3 worm cellular contexts compared by ENCODE assay signal in genomic region chrX:1322997-1323396, ce11.
TF ChIP-seq lines count a peak whose summit lies in the region.

No protein-coding gene starts in this region.

TF ChIP-seq in whole organism, L1 larva, 84 proteins besides CTCF, POLR2A, EP300 and RAD21 (continued from another document and continues in another):
- TF ChIP-seq tbx-2 (tag; optimal IDR thresholded peaks at IDR 0.05; lab: Kevin White, UChicago) (peak; percentile 79), nhr-12 (tag; optimal IDR thresholded peaks at IDR 0.05; lab: Kevin White, UChicago) (no peak), skn-1 (tag; optimal IDR thresholded peaks at IDR 0.05; lab: Kevin White, UChicago) (peak; percentile 92), nhr-90 (tag; optimal IDR thresholded peaks at IDR 0.05; lab: Kevin White, UChicago; ENCODE audit: poor library complexity) (peak; percentile 71), F16B12.6 (tag; optimal IDR thresholded peaks at IDR 0.05; lab: Kevin White, UChicago) (no peak), ceh-8 (GFP tag; optimal IDR thresholded peaks at IDR 0.05; lab: Kevin White, UChicago) (peak; percentile 65), hlh-4 (tag; optimal IDR thresholded peaks at IDR 0.05; lab: Kevin White, UChicago) (no peak), unc-86 (tag; optimal IDR thresholded peaks at IDR 0.05; lab: Kevin White, UChicago) (peak; percentile 54), unc-62 (GFP tag; optimal IDR thresholded peaks at IDR 0.05; lab: Kevin White, UChicago) (no peak), C04F5.9 (tag; optimal IDR thresholded peaks at IDR 0.05; lab: Kevin White, UChicago) (peak; percentile 11), aha-1 (tag; optimal IDR thresholded peaks at IDR 0.05; lab: Kevin White, UChicago) (no peak), fkh-8 (tag; optimal IDR thresholded peaks at IDR 0.05; lab: Kevin White, UChicago) (peak; percentile 88), ztf-4 (tag; optimal IDR thresholded peaks at IDR 0.05; lab: Kevin White, UChicago) (peak; percentile 74), swsn-7 (tag; optimal IDR thresholded peaks at IDR 0.05; lab: Kevin White, UChicago) (peak; percentile 67), isw-1 (GFP tag; IDR thresholded peaks at IDR 0.05; lab: Robert Waterston, UW) (peak; percentile 52), elt-3 (tag; optimal IDR thresholded peaks at IDR 0.05; lab: Kevin White, UChicago) (peak in 5 of 6 experiments; percentile 24 to 85 (median 70)), xbp-1 (tag; optimal IDR thresholded peaks at IDR 0.05; lab: Kevin White, UChicago) (peak; percentile 64), ceh-63 (GFP tag; optimal IDR thresholded peaks at IDR 0.05; lab: Kevin White, UChicago) (peak; percentile 58), mep-1 (tag; optimal IDR thresholded peaks at IDR 0.05; lab: Kevin White, UChicago) (peak; percentile 80), nhr-85 (tag; lab: Kevin White, UChicago) (peak; percentile 82), vab-15 (tag; optimal IDR thresholded peaks at IDR 0.05; lab: Kevin White, UChicago) (peak; percentile 52), ceh-90 (tag; optimal IDR thresholded peaks at IDR 0.05; lab: Kevin White, UChicago) (no peak), hpl-2 (GFP tag; optimal IDR thresholded peaks at IDR 0.05; lab: Kevin White, UChicago) (peak; percentile 76), zag-1 (tag; optimal IDR thresholded peaks at IDR 0.05; lab: Kevin White, UChicago) (peak; percentile 61), Y116A8C.19 (tag; optimal IDR thresholded peaks at IDR 0.05; lab: Kevin White, UChicago; ENCODE audit: borderline replicate concordance) (no peak), fos-1 (tag; optimal IDR thresholded peaks at IDR 0.05; lab: Kevin White, UChicago) (peak; percentile 90), fkh-4 (tag; optimal IDR thresholded peaks at IDR 0.05; lab: Kevin White, UChicago; ENCODE audit: borderline replicate concordance) (no peak), nhr-19 (GFP tag; conservative IDR thresholded peaks at IDR 0.05; lab: Robert Waterston, UW) (peak; percentile 72), lin-15B (tag; optimal IDR thresholded peaks at IDR 0.05; lab: Kevin White, UChicago) (peak; percentile 2), mef-2 (tag; optimal IDR thresholded peaks at IDR 0.05; lab: Kevin White, UChicago) (no peak), pag-3 (tag; optimal IDR thresholded peaks at IDR 0.05; lab: Kevin White, UChicago; ENCODE audit: borderline replicate concordance, insufficient read depth) (no peak), efl-3 (GFP tag; optimal IDR thresholded peaks at IDR 0.05; lab: Kevin White, UChicago) (no peak), dpl-1 (GFP tag; optimal IDR thresholded peaks at IDR 0.05; lab: Kevin White, UChicago) (peak in 2 of 3 experiments; percentile 7 to 35), nhr-77 (tag; optimal IDR thresholded peaks at IDR 0.05; lab: Kevin White, UChicago) (peak; percentile 72), lin-13 (GFP tag; optimal IDR thresholded peaks at IDR 0.05; lab: Kevin White, UChicago) (peak; percentile 64), egl-27 (tag; optimal IDR thresholded peaks at IDR 0.05; lab: Kevin White, UChicago) (no peak), sox-4 (tag; optimal IDR thresholded peaks at IDR 0.05; lab: Kevin White, UChicago) (peak; percentile 50), unc-130 (tag; optimal IDR thresholded peaks at IDR 0.05; lab: Kevin White, UChicago) (peak; percentile 38), lsy-2 (tag; optimal IDR thresholded peaks at IDR 0.05; lab: Kevin White, UChicago) (peak; percentile 68 to 81), nhr-47 (tag; optimal IDR thresholded peaks at IDR 0.05; lab: Kevin White, UChicago) (peak; percentile 90), ceh-88 (GFP tag; IDR thresholded peaks at IDR 0.05; lab: Robert Waterston, UW) (peak; percentile 60; the same call in 1 of the 2 replicates), ztf-11 (tag; optimal IDR thresholded peaks at IDR 0.05; lab: Kevin White, UChicago) (peak in 1 of 2 experiments; percentile 30), irx-1 (tag; optimal IDR thresholded peaks at IDR 0.05; lab: Kevin White, UChicago) (peak; percentile 73)

TF ChIP-seq in whole organism, L3 larva, 47 proteins besides CTCF, POLR2A, EP300 and RAD21 (continued from another document):
- TF ChIP-seq jun-1 (tag; optimal IDR thresholded peaks at IDR 0.05; lab: Kevin White, UChicago): peak; percentile 88
- TF ChIP-seq sea-2 (GFP tag; optimal IDR thresholded peaks at IDR 0.05; lab: Kevin White, UChicago): no peak
- peak; percentile 24 for TF ChIP-seq nhr-77 (tag; optimal IDR thresholded peaks at IDR 0.05; lab: Kevin White, UChicago)
- TF ChIP-seq nhr-43 (tag; optimal IDR thresholded peaks at IDR 0.05; lab: Kevin White, UChicago; ENCODE audit: poor library complexity, severe bottlenecking): peak; percentile 92
- peak; percentile 20 for TF ChIP-seq pqm-1 (tag; optimal IDR thresholded peaks at IDR 0.05; lab: Kevin White, UChicago)
- TF ChIP-seq nhr-11 (tag; optimal IDR thresholded peaks at IDR 0.05; lab: Kevin White, UChicago): peak; percentile 52
- TF ChIP-seq mml-1 (tag; optimal IDR thresholded peaks at IDR 0.05; lab: Kevin White, UChicago): no peak
- peak; percentile 67 for TF ChIP-seq snpc-4 (tag; optimal IDR thresholded peaks at IDR 0.05; lab: Kevin White, UChicago)
- peak; percentile 63 for TF ChIP-seq elt-1 (tag; optimal IDR thresholded peaks at IDR 0.05; lab: Kevin White, UChicago)
- no peak for TF ChIP-seq fkh-2 (tag; optimal IDR thresholded peaks at IDR 0.05; lab: Kevin White, UChicago)
- TF ChIP-seq unc-39 (tag; optimal IDR thresholded peaks at IDR 0.05; lab: Kevin White, UChicago): no peak
- TF ChIP-seq fkh-10 (GFP tag; optimal IDR thresholded peaks at IDR 0.05; lab: Kevin White, UChicago): peak; percentile 80
- peak; percentile 83 for TF ChIP-seq nhr-23 (tag; optimal IDR thresholded peaks at IDR 0.05; lab: Kevin White, UChicago)
- TF ChIP-seq egl-5 (tag; optimal IDR thresholded peaks at IDR 0.05; lab: Kevin White, UChicago): peak; percentile 95
- peak; percentile 1 for TF ChIP-seq fos-1 (tag; optimal IDR thresholded peaks at IDR 0.05; lab: Kevin White, UChicago)
- TF ChIP-seq lin-15B (tag; optimal IDR thresholded peaks at IDR 0.05; lab: Kevin White, UChicago): peak; percentile 31
- peak; percentile 4 for TF ChIP-seq mdl-1 (tag; optimal IDR thresholded peaks at IDR 0.05; lab: Kevin White, UChicago)
- peak; percentile 33 for TF ChIP-seq elt-2 (tag; optimal IDR thresholded peaks at IDR 0.05; lab: Kevin White, UChicago)
- no peak for TF ChIP-seq eor-1 (tag; optimal IDR thresholded peaks at IDR 0.05; lab: Kevin White, UChicago)
- TF ChIP-seq unc-62 (GFP tag; optimal IDR thresholded peaks at IDR 0.05; lab: Kevin White, UChicago): no peak
- TF ChIP-seq nfya-1 (tag; optimal IDR thresholded peaks at IDR 0.05; lab: Kevin White, UChicago; ENCODE audit: insufficient read depth): peak; percentile 82
- no peak for TF ChIP-seq ztf-4 (tag; optimal IDR thresholded peaks at IDR 0.05; lab: Kevin White, UChicago)
- TF ChIP-seq lsy-12 (tag; optimal IDR thresholded peaks at IDR 0.05; lab: Kevin White, UChicago): peak; percentile 56
- peak; percentile 93 for TF ChIP-seq nhr-25 (tag; optimal IDR thresholded peaks at IDR 0.05; lab: Kevin White, UChicago)

TF ChIP-seq in whole organism, young adult, 124 proteins besides CTCF, POLR2A, EP300 and RAD21 (continued from another document and continues in another):
- TF ChIP-seq xnd-1 (tag; optimal IDR thresholded peaks at IDR 0.05; lab: Kevin White, UChicago) (no peak), snpc-3.4 (tag; optimal IDR thresholded peaks at IDR 0.05; lab: Kevin White, UChicago) (no peak), fkh-3 (tag; optimal IDR thresholded peaks at IDR 0.05; lab: Kevin White, UChicago) (no peak), Y95B8A.8 (GFP tag; IDR thresholded peaks at IDR 0.05; lab: Robert Waterston, UW) (no peak), K11D2.4 (GFP tag; IDR thresholded peaks at IDR 0.05; lab: Robert Waterston, UW) (peak; percentile 85), dpl-1 (GFP tag; optimal IDR thresholded peaks at IDR 0.05; lab: Kevin White, UChicago) (no peak), rec-8 (tag; optimal IDR thresholded peaks at IDR 0.05; lab: Kevin White, UChicago) (no peak), F52B5.7 (tag; optimal IDR thresholded peaks at IDR 0.05; lab: Kevin White, UChicago) (no peak), gei-17 (GFP tag; optimal IDR thresholded peaks at IDR 0.05; lab: Kevin White, UChicago) (peak; percentile 93), madf-3 (GFP tag; IDR thresholded peaks at IDR 0.05; lab: Robert Waterston, UW) (0 out of 2 replicates have a peak, but pooled peaks have one; percentile 25), attf-6 (GFP tag; IDR thresholded peaks at IDR 0.05; lab: Robert Waterston, UW) (no peak), nfya-2 (GFP tag; IDR thresholded peaks at IDR 0.05; lab: Robert Waterston, UW) (no peak), somi-1 (GFP tag; optimal IDR thresholded peaks at IDR 0.05; lab: Kevin White, UChicago) (peak; percentile 46), atf-7 (tag; optimal IDR thresholded peaks at IDR 0.05; lab: Kevin White, UChicago) (peak; percentile 19), mcd-1 (GFP tag; IDR thresholded peaks at IDR 0.05; lab: Robert Waterston, UW) (peak; percentile 48), hrde-1 (tag; optimal IDR thresholded peaks at IDR 0.05; lab: Kevin White, UChicago; ENCODE audit: borderline replicate concordance) (no peak), egl-44 (GFP tag; IDR thresholded peaks at IDR 0.05; lab: Robert Waterston, UW) (0 out of 2 replicates have a peak, but pooled peaks have one; percentile 10), ceh-79 (tag; optimal IDR thresholded peaks at IDR 0.05; lab: Kevin White, UChicago) (no peak), K12H6.12 (tag; optimal IDR thresholded peaks at IDR 0.05; lab: Kevin White, UChicago) (peak; percentile 53), rpc-1 (optimal IDR thresholded peaks at IDR 0.05; lab: Kevin White, UChicago) (no peak), rpc-1 (tag; optimal IDR thresholded peaks at IDR 0.05; lab: Kevin White, UChicago) (no peak), zfh-2 (GFP tag; conservative IDR thresholded peaks at IDR 0.05; lab: Robert Waterston, UW) (no peak), egrh-3 (GFP tag; IDR thresholded peaks at IDR 0.05; lab: Robert Waterston, UW) (no peak), tbx-9 (tag; optimal IDR thresholded peaks at IDR 0.05; lab: Kevin White, UChicago; ENCODE audit: borderline replicate concordance) (no peak), D2030.7 (GFP tag; IDR thresholded peaks at IDR 0.05; lab: Robert Waterston, UW) (no peak), tlf-1 (GFP tag; optimal IDR thresholded peaks at IDR 0.05; lab: Kevin White, UChicago) (peak; percentile 61), hmg-1.2 (GFP tag; IDR thresholded peaks at IDR 0.05; lab: Robert Waterston, UW) (peak; percentile 69), nhr-27 (tag; optimal IDR thresholded peaks at IDR 0.05; lab: Kevin White, UChicago) (no peak), ekl-4 (GFP tag; IDR thresholded peaks at IDR 0.05; lab: Robert Waterston, UW) (no peak), egl-18 (GFP tag; IDR thresholded peaks at IDR 0.05; lab: Robert Waterston, UW) (no peak), C06A6.2 (GFP tag; conservative IDR thresholded peaks at IDR 0.05; lab: Robert Waterston, UW) (no peak), hlh-26 (GFP tag; conservative IDR thresholded peaks at IDR 0.05; lab: Robert Waterston, UW) (no peak), nhr-120 (GFP tag; IDR thresholded peaks at IDR 0.05; lab: Robert Waterston, UW) (no peak), ztf-22 (GFP tag; optimal IDR thresholded peaks at IDR 0.05; lab: Kevin White, UChicago) (no peak), F33H1.4 (GFP tag; IDR thresholded peaks at IDR 0.05; lab: Robert Waterston, UW) (no peak), ztf-18 (tag; optimal IDR thresholded peaks at IDR 0.05; lab: Kevin White, UChicago) (no peak), zim-3 (tag; optimal IDR thresholded peaks at IDR 0.05; lab: Kevin White, UChicago) (no peak), T26A5.8 (tag; optimal IDR thresholded peaks at IDR 0.05; lab: Kevin White, UChicago) (no peak), Y53F4B.3 (GFP tag; IDR thresholded peaks at IDR 0.05; lab: Robert Waterston, UW) (no peak), lag-1 (GFP tag; IDR thresholded peaks at IDR 0.05; lab: Robert Waterston, UW) (no peak), repo-1 (tag; optimal IDR thresholded peaks at IDR 0.05; lab: Kevin White, UChicago) (peak; percentile 59), F39B2.1 (GFP tag; IDR thresholded peaks at IDR 0.05; lab: Robert Waterston, UW) (no peak), hsf-1 (GFP tag; IDR thresholded peaks at IDR 0.05; lab: Robert Waterston, UW) (no peak), ama-1 (optimal IDR thresholded peaks at IDR 0.05; lab: Kevin White, UChicago) (no peak), ama-1 (GFP tag; optimal IDR thresholded peaks at IDR 0.05; lab: Kevin White, UChicago) (no peak), unc-130 (GFP tag; optimal IDR thresholded peaks at IDR 0.05; lab: Kevin White, UChicago) (no peak), unc-62 (GFP tag; optimal IDR thresholded peaks at IDR 0.05; lab: Kevin White, UChicago) (no peak), athp-1 (tag; optimal IDR thresholded peaks at IDR 0.05; lab: Kevin White, UChicago) (no peak), lin-40 (tag; optimal IDR thresholded peaks at IDR 0.05; lab: Kevin White, UChicago) (peak; percentile 95), madf-8 (GFP tag; conservative IDR thresholded peaks at IDR 0.05; lab: Robert Waterston, UW) (no peak), F57A8.1 (GFP tag; optimal IDR thresholded peaks at IDR 0.05; lab: Kevin White, UChicago) (no peak), ztf-28 (GFP tag; IDR thresholded peaks at IDR 0.05; lab: Robert Waterston, UW) (no peak), ztf-6 (GFP tag; IDR thresholded peaks at IDR 0.05; lab: Robert Waterston, UW) (no peak), hlh-12 (tag; optimal IDR thresholded peaks at IDR 0.05; lab: Kevin White, UChicago) (no peak), Y53G8AR.9 (GFP tag; conservative IDR thresholded peaks at IDR 0.05; lab: Robert Waterston, UW) (no peak), lsy-27 (tag; optimal IDR thresholded peaks at IDR 0.05; lab: Kevin White, UChicago; ENCODE audit: borderline replicate concordance, insufficient read depth) (no peak), akir-1 (GFP tag; optimal IDR thresholded peaks at IDR 0.05; lab: Kevin White, UChicago) (no peak), F55B11.4 (tag; optimal IDR thresholded peaks at IDR 0.05; lab: Kevin White, UChicago; ENCODE audit: borderline replicate concordance, insufficient read depth) (no peak), F37B4.10 (GFP tag; IDR thresholded peaks at IDR 0.05; lab: Robert Waterston, UW) (no peak), mel-28 (tag; optimal IDR thresholded peaks at IDR 0.05; lab: Kevin White, UChicago; ENCODE audit: borderline replicate concordance) (no peak), ceh-100 (GFP tag; IDR thresholded peaks at IDR 0.05; lab: Robert Waterston, UW) (no peak), lin-26 (GFP tag; IDR thresholded peaks at IDR 0.05; lab: Robert Waterston, UW) (no peak; the same call in 1 of the 2 replicates), attf-5 (GFP tag; optimal IDR thresholded peaks at IDR 0.05; lab: Kevin White, UChicago) (peak; percentile 16), madf-10 (tag; optimal IDR thresholded peaks at IDR 0.05; lab: Kevin White, UChicago) (peak; percentile 22), ceh-58 (GFP tag; IDR thresholded peaks at IDR 0.05; lab: Robert Waterston, UW) (no peak), ceh-40 (GFP tag; IDR thresholded peaks at IDR 0.05; lab: Robert Waterston, UW) (no peak), aptf-2 (GFP tag; conservative IDR thresholded peaks at IDR 0.05; lab: Robert Waterston, UW) (no peak), C17E4.6 (GFP tag; IDR thresholded peaks at IDR 0.05; lab: Robert Waterston, UW) (no peak), efl-1 (GFP tag; optimal IDR thresholded peaks at IDR 0.05; lab: Kevin White, UChicago) (no peak), F23B12.7 (tag; optimal IDR thresholded peaks at IDR 0.05; lab: Kevin White, UChicago; ENCODE audit: insufficient read depth) (peak; percentile 59), Y67H2A.10 (GFP tag; conservative IDR thresholded peaks at IDR 0.05; lab: Robert Waterston, UW) (no peak), nfya-1 (tag; optimal IDR thresholded peaks at IDR 0.05; lab: Kevin White, UChicago; ENCODE audit: borderline replicate concordance, insufficient read depth) (no peak), die-1 (tag; optimal IDR thresholded peaks at IDR 0.05; lab: Kevin White, UChicago) (no peak), F22D6.2 (tag; optimal IDR thresholded peaks at IDR 0.05; lab: Kevin White, UChicago) (no peak), hmg-20 (GFP tag; IDR thresholded peaks at IDR 0.05; lab: Robert Waterston, UW) (no peak)
